Worm (Caenorhabditis elegans) whole organism, young adult: ENCODE measurements around the gene ZK84.2.

ENCODE experiments used
- B0035.1 ChIP-seq: sonication (generic microtip); optimal IDR thresholded peaks from 2 replicates; lab custom pipeline; 2016; ENCODE audit warnings: missing genetic modification characterization, mild to moderate bottlenecking, missing compliant biosample characterization, missing genotype, missing genetic modification reagents
- D2030.7 ChIP-seq: fragments of 200-800 bp; sonication (Bioruptor generic); IDR thresholded peaks from 2 replicates; pipeline ENCODE4 v1.3.6; 2022; ENCODE audit warnings: missing genetic modification reagents, missing genetic modification characterization, missing compliant biosample characterization
- F52B5.7 ChIP-seq: sonication (generic microtip); optimal IDR thresholded peaks from 2 replicates; lab custom pipeline; 2016; ENCODE audit warnings: mild to moderate bottlenecking, missing genetic modification characterization, missing compliant biosample characterization
- K11D2.4 ChIP-seq: fragments of 200-800 bp; sonication (Bioruptor generic); IDR thresholded peaks from 2 replicates; pipeline ENCODE4 v1.3.6; 2022; ENCODE audit warnings: missing genetic modification reagents, missing genetic modification characterization, missing compliant biosample characterization
- K12H6.12 ChIP-seq: fragments of 200-800 bp; sonication (Bioruptor generic); optimal IDR thresholded peaks from 2 replicates; lab custom pipeline; 2018; ENCODE audit warnings: mild to moderate bottlenecking, missing genetic modification characterization, missing compliant biosample characterization
- T26A5.8 ChIP-seq: sonication (generic microtip); optimal IDR thresholded peaks from 2 replicates; lab custom pipeline; 2016; ENCODE audit warnings: missing genetic modification characterization, missing compliant biosample characterization
- akir-1 ChIP-seq: fragments of 200-800 bp; sonication (Bioruptor generic); optimal IDR thresholded peaks from 2 replicates; lab custom pipeline; 2018; ENCODE audit warnings: mild to moderate bottlenecking, missing genetic modification characterization, moderate library complexity, missing compliant biosample characterization
- atf-7 ChIP-seq: sonication (generic microtip); optimal IDR thresholded peaks from 2 replicates; lab custom pipeline; 2017; ENCODE audit warnings: mild to moderate bottlenecking, missing genetic modification characterization, missing compliant biosample characterization
- attf-3 ChIP-seq: fragments of 200-800 bp; sonication (Bioruptor generic); conservative IDR thresholded peaks from 2 replicates; pipeline ENCODE4 v1.3.6; 2022; ENCODE audit warnings: missing genetic modification reagents, missing genetic modification characterization, missing compliant biosample characterization
- dpl-1 ChIP-seq: fragments of 150-350 bp; optimal IDR thresholded peaks from 2 replicates; lab custom pipeline; 2014; ENCODE audit warnings: missing biosample characterization, missing genetic modification reagents, missing genetic modification characterization
- efl-1 ChIP-seq: fragments of 150-350 bp; optimal IDR thresholded peaks from 2 replicates; lab custom pipeline; 2014; ENCODE audit warnings: missing biosample characterization, missing genetic modification reagents, missing genetic modification characterization
- egrh-3 ChIP-seq: fragments of 200-800 bp; sonication (Bioruptor generic); IDR thresholded peaks from 2 replicates; pipeline ENCODE4 v1.3.6; 2022; ENCODE audit warnings: missing genetic modification reagents, missing genetic modification characterization, missing compliant biosample characterization
- ets-4 ChIP-seq: fragments of 200-800 bp; sonication (Bioruptor generic); optimal IDR thresholded peaks from 2 replicates; lab custom pipeline; 2018; ENCODE audit warnings: mild to moderate bottlenecking, missing genetic modification characterization, missing compliant biosample characterization
- let-526 ChIP-seq: fragments of 200-800 bp; sonication (Bioruptor generic); IDR thresholded peaks from 2 replicates; pipeline ENCODE4 v1.3.6; 2022; ENCODE audit warnings: missing genetic modification reagents, missing genetic modification characterization, missing compliant biosample characterization
- lin-40 ChIP-seq: sonication (generic microtip); optimal IDR thresholded peaks from 2 replicates; lab custom pipeline; 2016; ENCODE audit warnings: missing genetic modification characterization, mild to moderate bottlenecking, missing compliant biosample characterization, missing genotype, missing genetic modification reagents
- madf-3 ChIP-seq: fragments of 200-800 bp; sonication (Bioruptor generic); IDR thresholded peaks from 2 replicates; pipeline ENCODE4 v1.3.6; 2022; ENCODE audit warnings: missing genetic modification reagents, missing genetic modification characterization, missing compliant biosample characterization
- madf-6 ChIP-seq: fragments of 200-800 bp; sonication (Bioruptor generic); IDR thresholded peaks from 2 replicates; pipeline ENCODE4 v1.3.6; 2022; ENCODE audit warnings: missing genetic modification reagents, missing genetic modification characterization, missing compliant biosample characterization
- madf-8 ChIP-seq: fragments of 200-800 bp; sonication (Bioruptor generic); conservative IDR thresholded peaks from 2 replicates; pipeline ENCODE4 v1.3.6; 2022; ENCODE audit warnings: missing genetic modification reagents, missing genetic modification characterization, missing compliant biosample characterization
- mcd-1 ChIP-seq: fragments of 200-800 bp; sonication (Bioruptor generic); IDR thresholded peaks from 2 replicates; pipeline ENCODE4 v1.3.6; 2022; ENCODE audit warnings: missing genetic modification reagents, missing genetic modification characterization, missing compliant biosample characterization
- mxl-1 ChIP-seq: sonication (generic microtip); optimal IDR thresholded peaks from 2 replicates; lab custom pipeline; 2016; ENCODE audit warnings: missing genetic modification characterization, missing compliant biosample characterization
- nhr-27 ChIP-seq: fragments of 200-800 bp; sonication (Bioruptor generic); optimal IDR thresholded peaks from 2 replicates; lab custom pipeline; 2018; ENCODE audit warnings: mild to moderate bottlenecking, missing genetic modification characterization, moderate library complexity, missing compliant biosample characterization
- nhr-80 ChIP-seq: sonication (generic microtip); optimal IDR thresholded peaks from 2 replicates; lab custom pipeline; 2016; ENCODE audit warnings: missing genetic modification characterization, missing compliant biosample characterization
- snpc-4 ChIP-seq, 5 experiments: fragments of 150-350 bp in 1 of 5; sonication (generic microtip) in 4 of 5; optimal IDR thresholded peaks; 2 replicates each; lab custom pipeline; 2014 to 2018; ENCODE audit warnings: missing genetic modification characterization in 5 of 5, missing biosample characterization in 3 of 5, antibody characterized with exemption in 2 of 5, mild to moderate bottlenecking in 2 of 5, missing compliant biosample characterization in 2 of 5, missing genotype in 2 of 5, moderate library complexity in 2 of 5, missing genetic modification reagents in 1 of 5
- ztf-18 ChIP-seq: sonication (generic microtip); optimal IDR thresholded peaks from 2 replicates; lab custom pipeline; 2016; ENCODE audit warnings: missing genotype, mild to moderate bottlenecking, missing genetic modification characterization, missing compliant biosample characterization
- ztf-22 ChIP-seq: fragments of 200-800 bp; sonication (Bioruptor generic); optimal IDR thresholded peaks from 2 replicates; lab custom pipeline; 2018; ENCODE audit warnings: mild to moderate bottlenecking, missing genetic modification characterization, moderate library complexity, missing compliant biosample characterization
- ztf-26 ChIP-seq: sonication (generic microtip); optimal IDR thresholded peaks from 2 replicates; lab custom pipeline; 2017; ENCODE audit warnings: missing genetic modification characterization, missing compliant biosample characterization
- ztf-28 ChIP-seq: fragments of 200-800 bp; sonication (Bioruptor generic); IDR thresholded peaks from 2 replicates; pipeline ENCODE4 v1.3.6; 2022; ENCODE audit warnings: missing genetic modification reagents, missing genetic modification characterization, missing compliant biosample characterization

ZK84.2 gene

ce11 chrII:6025647-6026046 is 11.5 kb downstream of the ZK84.2 start:
- TF ChIP-seq let-526 (GFP tag; lab: Robert Waterston, UW) (no peak), nhr-80 (peak; percentile 40)

ce11 chrII:6026646-6027045 is 12.5 kb downstream of the ZK84.2 start:
- TF ChIP-seq nhr-27 (tag; lab: Kevin White, UChicago) = no peak
- no peak for TF ChIP-seq D2030.7
- peak; percentile 17 for TF ChIP-seq ztf-22
- no peak for TF ChIP-seq madf-3
- TF ChIP-seq K11D2.4 (GFP tag; lab: Robert Waterston, UW) = no peak
- peak; percentile 94 for TF ChIP-seq nhr-80
- TF ChIP-seq ets-4 (GFP tag; lab: Kevin White, UChicago) = peak; percentile 91
- no peak for TF ChIP-seq F52B5.7 (tag; lab: Kevin White, UChicago)
- peak; percentile 33 for TF ChIP-seq atf-7 (tag; lab: Kevin White, UChicago)
- TF ChIP-seq lin-40 = peak; percentile 22

- TF ChIP-seq egrh-3 (GFP tag; lab: Robert Waterston, UW) (no peak), ztf-28 (GFP tag; lab: Robert Waterston, UW) (no peak)
Measured at ce11 chrII:6028594-6029141, 14.5 kb downstream of the ZK84.2 start.

- TF ChIP-seq D2030.7 = no peak
- no peak for TF ChIP-seq ztf-18 (tag; lab: Kevin White, UChicago)
Measured at ce11 chrII:6031106-6031505, 16.9 kb downstream of the ZK84.2 start, which contains the start of gene frpr-16. Gene frpr-16 (minus strand): TSS chrII:6031206.

- TF ChIP-seq ztf-26 (tag; lab: Kevin White, UChicago) (no peak), B0035.1 (tag; lab: Kevin White, UChicago) (no peak), mxl-1 (tag; lab: Kevin White, UChicago) (no peak), F52B5.7 (tag; lab: Kevin White, UChicago) (no peak), egrh-3 (GFP tag; lab: Robert Waterston, UW) (no peak), D2030.7 (no peak), K12H6.12 (tag; lab: Kevin White, UChicago) (no peak), attf-3 (no peak), T26A5.8 (tag; lab: Kevin White, UChicago) (no peak), dpl-1 (GFP tag; lab: Kevin White, UChicago) (no peak), akir-1 (GFP tag; lab: Kevin White, UChicago) (no peak)
- TF ChIP-seq, all 124 proteins: peak for 0
Measured at ce11 chrII:6043166-6043565, 29.0 kb downstream of the ZK84.2 start, which contains the start of gene R12C12.10. Gene R12C12.10 (minus strand): TSS chrII:6043266.

- 0 out of 2 replicates have a peak, but pooled peaks have one; percentile 27 for TF ChIP-seq madf-8
- TF ChIP-seq efl-1 = peak; percentile 37
- TF ChIP-seq madf-3 = no peak
- TF ChIP-seq mcd-1 = no peak
Measured at ce11 chrII:6045048-6045447, 30.9 kb downstream of the ZK84.2 start, which contains the start of gene R12C12.5. Gene R12C12.5 (minus strand): TSS chrII:6045148.

- TF ChIP-seq snpc-4 (GFP tag; optimal IDR thresholded peaks at IDR 0.05; lab: Kevin White, UChicago) (no peak), snpc-4 (tag; optimal IDR thresholded peaks at IDR 0.05; lab: Kevin White, UChicago) (no peak), madf-6 (GFP tag; lab: Robert Waterston, UW) (peak; percentile 36; the same call in 1 of the 2 replicates), ztf-18 (tag; lab: Kevin White, UChicago) (peak; percentile 60), madf-3 (no peak)
Measured at ce11 chrII:6046023-6046631, 32.0 kb downstream of the ZK84.2 start.
